Worm (Caenorhabditis elegans): ENCODE measurements around the gene B0303.14.

ce11 chrIII:8667382-8667781 is 48.6 kb downstream of the B0303.14 start, which contains the start of gene dpy-19:
- no peak for TF ChIP-seq atf-7 (tag; optimal IDR thresholded peaks at IDR 0.05)
- TF ChIP-seq dpff-1 (tag; optimal IDR thresholded peaks at IDR 0.05) = no peak
- no peak for TF ChIP-seq unc-130 (GFP tag; optimal IDR thresholded peaks at IDR 0.05)
- no peak for TF ChIP-seq tbp1 (GFP tag; optimal IDR thresholded peaks at IDR 0.05)
- TF ChIP-seq ets-4 (GFP tag; optimal IDR thresholded peaks at IDR 0.05) = no peak
- no peak for TF ChIP-seq ZK185.1 (tag; optimal IDR thresholded peaks at IDR 0.05; ENCODE audit: poor library complexity, severe bottlenecking)
- no peak for TF ChIP-seq egl-44 (GFP tag; IDR thresholded peaks at IDR 0.05)
- TF ChIP-seq hlh-12 (tag; optimal IDR thresholded peaks at IDR 0.05) = no peak
- no peak for TF ChIP-seq snpc-4 (GFP tag; optimal IDR thresholded peaks at IDR 0.05)
- no peak for TF ChIP-seq snpc-4 (tag; optimal IDR thresholded peaks at IDR 0.05)
- no peak for TF ChIP-seq bed-1 (GFP tag; IDR thresholded peaks at IDR 0.05)
- no peak for TF ChIP-seq bed-2 (GFP tag; IDR thresholded peaks at IDR 0.05)
- TF ChIP-seq lag-1 (GFP tag; IDR thresholded peaks at IDR 0.05) = no peak
